Worm (Caenorhabditis elegans) whole organism, L4 larva: Measurements from ENCODE around the gene E04F6.4.

Source experiments
- ama-1 ChIP-seq: fragments of 150-350 bp; optimal IDR thresholded peaks from 2 replicates; lab custom pipeline; 2014; ENCODE audit warnings: inconsistent platforms, mixed read lengths
- duxl-1 ChIP-seq: sonication (generic microtip); optimal IDR thresholded peaks from 2 replicates; lab custom pipeline; 2016; ENCODE audit warnings: mild to moderate bottlenecking, missing genetic modification characterization, moderate library complexity, missing compliant biosample characterization; ENCODE audit not compliant: poor library complexity
- dve-1 ChIP-seq: sonication (generic microtip); optimal IDR thresholded peaks from 2 replicates; lab custom pipeline; 2017; ENCODE audit warnings: antibody characterized with exemption, mild to moderate bottlenecking, missing genetic modification characterization, missing compliant biosample characterization; ENCODE audit not compliant: insufficient read depth
- lsy-2 ChIP-seq, 2 experiments: fragments of 150-350 bp in 1 of 2; sonication (generic microtip) in 1 of 2; optimal IDR thresholded peaks; 2 replicates each; lab custom pipeline; 2014 to 2017; ENCODE audit warnings: missing biosample characterization in 2 of 2, missing genetic modification characterization in 2 of 2
- saeg-2 ChIP-seq: fragments of 200-800 bp; sonication (Bioruptor generic); IDR thresholded peaks from 2 replicates; pipeline ENCODE4 v1.3.6; 2022; ENCODE audit warnings: missing genetic modification reagents, missing genetic modification characterization, missing compliant biosample characterization

DNA sequence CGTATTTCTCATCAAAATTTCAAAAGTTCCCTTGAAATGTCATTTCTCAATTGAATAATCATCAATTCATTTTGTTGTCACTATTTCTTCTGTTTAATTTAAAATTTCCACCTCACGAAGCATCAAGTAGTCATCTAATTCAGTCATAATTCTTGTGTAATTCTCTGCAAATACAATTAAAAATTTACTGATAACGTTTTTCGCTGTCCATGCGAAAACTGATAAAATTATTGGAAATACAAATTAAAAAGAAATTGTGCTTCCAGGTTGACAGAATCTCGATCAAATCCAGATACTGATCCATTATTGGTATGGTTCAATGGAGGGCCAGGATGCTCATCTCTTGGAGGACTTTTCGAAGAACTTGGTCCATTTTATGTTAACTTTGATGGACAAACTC lies 44.1 kb downstream of the E04F6.4 start:
- no peak for TF ChIP-seq duxl-1
- no peak for TF ChIP-seq dve-1 (tag; lab: Kevin White, UChicago)
- no peak for TF ChIP-seq ama-1 (lab: Kevin White, UChicago)
- no peak for TF ChIP-seq lsy-2 (tag; optimal IDR thresholded peaks at IDR 0.05; lab: Kevin White, UChicago)
- TF ChIP-seq saeg-2 (GFP tag; lab: Robert Waterston, UW): no peak
